Fruit fly (Drosophila melanogaster) whole organism, larva: Measurements from ENCODE around the gene S.

Experiments
- noc ChIP-seq: fragments of 200-800 bp; sonication (Bioruptor generic); optimal IDR thresholded peaks from 3 replicates; lab custom pipeline; 2019; ENCODE audit warnings: missing biosample characterization, mild to moderate bottlenecking, missing genetic modification characterization, moderate library complexity

Gene S

dm6 chr2L:1102349-1102748 lies 24.7 kb upstream of the S start, which contains the start of gene CG4629:
CG4629 (minus strand) TSS chr2L:1102504.
- TF ChIP-seq noc = no peak

dm6 chr2L:1095450-1095849 lies 17.8 kb upstream of the S start:
- TF ChIP-seq noc = no peak

DNA sequence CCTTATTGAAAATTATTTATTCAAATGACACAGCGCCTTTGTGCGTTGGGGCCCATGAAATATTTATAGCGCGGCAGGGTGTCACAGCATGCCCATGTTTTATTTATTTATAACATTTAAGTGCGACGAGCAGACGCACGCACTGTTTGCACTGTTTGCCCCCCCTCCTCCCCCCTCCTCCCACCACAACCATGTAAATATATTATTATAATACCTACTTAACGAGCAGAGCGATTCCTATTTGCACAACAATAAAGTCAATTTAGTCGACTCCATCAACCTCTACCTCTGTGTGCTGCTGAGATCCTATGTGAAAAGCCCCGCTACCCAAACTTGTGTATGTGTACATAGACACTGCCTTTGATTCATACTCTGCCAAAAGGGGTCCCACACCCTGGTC lies 17.1 kb upstream of the S start:
- TF ChIP-seq noc = peak; percentile 10

dm6 chr2L:1091675-1092074 lies 14.1 kb upstream of the S start:
- TF ChIP-seq noc = no peak

DNA sequence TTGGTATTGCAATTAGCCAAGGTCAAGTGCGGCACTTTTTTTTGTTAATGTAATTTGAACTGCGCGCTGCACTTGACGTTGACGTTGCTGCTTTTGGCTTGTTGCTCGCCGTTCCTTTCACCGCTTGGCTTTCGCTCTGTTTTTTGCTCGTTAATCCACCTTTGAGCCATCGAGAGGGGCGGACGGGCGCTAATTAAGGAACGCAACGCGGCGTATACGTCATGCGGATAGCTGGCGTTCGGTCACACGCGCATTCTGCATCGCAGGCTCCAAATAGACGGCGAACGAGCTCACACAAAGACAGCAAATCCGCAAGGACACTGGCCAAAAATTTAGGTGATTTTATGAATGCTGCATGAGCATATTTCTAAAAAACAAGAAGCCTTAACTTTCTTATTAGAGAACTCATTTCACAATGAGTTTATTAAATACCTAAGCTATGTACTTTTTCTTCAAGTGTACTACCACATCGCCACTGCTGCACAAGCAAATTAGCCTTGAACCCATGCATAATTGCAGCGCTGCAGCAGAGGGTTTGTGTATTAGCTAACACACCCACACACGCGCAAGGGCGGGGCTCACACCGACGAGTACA lies 8.8 kb upstream of the S start:
- no peak for TF ChIP-seq noc

dm6 chr2L:1082668-1083067 lies 5.1 kb upstream of the S start:
- no peak for TF ChIP-seq noc

- TF ChIP-seq noc = no peak
These were observed 3.3 kb upstream of the S start, which contains the start of gene Atg4a for dm6 chr2L:1080802-1081464. Atg4a (plus strand) TSS chr2L:1080911.

dm6 chr2L:1077053-1077452 lies 562 bp downstream of the S start:
- TF ChIP-seq noc = no peak

DNA sequence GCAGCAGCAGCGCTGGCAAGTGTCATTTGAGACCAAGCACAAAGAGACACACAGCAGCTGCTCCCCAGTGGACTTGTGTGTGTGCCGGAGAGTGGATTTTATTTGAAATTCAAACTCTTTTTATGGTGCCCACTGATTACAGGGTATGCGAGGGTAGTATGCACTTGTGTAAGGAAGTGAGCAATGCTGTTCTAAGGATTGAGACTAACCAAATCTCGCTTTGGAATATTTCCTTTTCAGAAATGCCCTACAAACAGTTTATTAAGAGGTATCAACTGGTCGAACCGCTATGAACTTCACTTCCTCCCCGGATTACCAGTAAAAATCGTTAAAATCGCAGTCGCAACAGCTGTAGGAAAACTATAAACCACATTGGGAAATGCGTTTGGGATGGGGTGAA lies 1.9 kb downstream of the S start:
- TF ChIP-seq noc = no peak

dm6 chr2L:1074180-1074864 lies 3.3 kb downstream of the S start:
- peak; percentile 54 for TF ChIP-seq noc

dm6 chr2L:1073530-1073929 lies 4.1 kb downstream of the S start:
- TF ChIP-seq noc = peak; percentile 35

DNA sequence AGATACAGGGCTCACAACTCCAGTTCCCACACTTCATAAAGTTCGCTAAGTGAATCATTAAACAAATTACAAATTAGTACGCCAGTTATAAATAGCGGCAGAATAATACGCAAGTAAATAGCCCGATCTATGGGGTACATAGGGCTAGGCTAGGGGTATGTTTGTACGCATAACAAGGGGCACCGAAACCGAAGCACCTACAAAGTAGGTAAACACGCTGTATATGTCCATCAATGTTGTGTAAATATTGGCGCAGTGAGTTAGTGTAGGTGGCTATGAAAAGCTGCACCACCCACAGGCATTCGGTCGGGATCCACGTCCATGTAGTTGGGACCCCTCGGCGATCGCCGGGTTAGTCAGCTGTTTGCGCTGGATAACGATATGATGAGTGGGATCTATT lies 5.4 kb downstream of the S start:
- TF ChIP-seq noc = peak; percentile 47

DNA sequence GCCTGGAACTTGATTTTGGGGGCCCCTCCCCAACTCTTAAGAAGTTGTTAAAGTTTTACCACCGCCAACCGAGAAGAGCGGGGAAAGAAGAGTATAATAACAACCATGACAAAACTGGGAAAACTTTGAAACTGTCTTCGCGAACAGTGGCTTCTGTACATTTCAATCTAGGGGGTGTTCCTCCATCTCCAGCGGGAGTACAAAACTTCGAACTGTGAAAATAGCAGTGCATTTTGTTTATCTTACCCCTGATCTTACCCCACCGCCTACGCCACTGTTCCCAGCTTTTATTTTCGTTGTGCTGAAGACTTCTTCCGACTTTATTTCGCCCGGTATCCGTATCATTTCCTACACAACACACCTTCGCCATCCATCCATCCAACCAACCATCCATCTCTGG lies 6.7 kb downstream of the S start:
- peak; percentile 24 for TF ChIP-seq noc

DNA sequence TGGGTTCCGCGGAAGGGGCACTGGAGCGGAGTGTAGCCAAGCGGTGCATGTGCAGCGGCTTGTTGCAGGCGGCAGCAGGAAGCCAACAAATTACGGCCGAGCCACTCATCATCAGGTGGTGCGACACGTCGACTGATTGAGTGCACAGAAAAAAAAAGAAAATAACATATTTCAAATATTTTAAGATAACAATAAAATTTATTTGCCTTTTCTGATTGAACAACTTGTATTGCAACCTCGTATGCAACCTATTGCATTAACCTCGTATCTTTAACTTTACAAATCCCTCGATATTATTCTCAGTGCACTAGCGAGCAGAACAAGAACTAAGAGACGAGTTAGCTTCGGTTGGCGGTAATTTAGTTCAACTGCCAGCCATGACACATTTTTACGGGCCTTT lies 7.3 kb downstream of the S start:
- TF ChIP-seq noc = no peak

DNA sequence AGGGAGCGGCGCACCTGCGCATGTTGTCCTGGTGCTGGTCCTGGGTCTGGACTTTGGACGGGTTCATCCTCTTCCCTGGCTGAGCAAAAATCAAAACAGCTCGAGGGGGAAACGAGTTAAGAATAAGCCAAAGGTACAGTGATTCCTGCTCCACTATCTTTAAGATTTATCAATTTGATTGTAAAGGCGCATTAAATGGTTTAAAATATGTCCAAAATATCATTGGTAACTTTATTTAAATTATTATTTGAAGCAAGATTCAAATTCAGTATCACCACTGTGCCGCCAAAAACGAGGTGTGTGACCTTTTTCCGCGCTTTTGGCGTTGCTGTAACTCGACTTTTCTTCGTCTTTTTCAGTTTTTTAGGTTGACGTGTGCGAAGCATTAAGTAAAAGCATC lies 8.1 kb downstream of the S start:
- no peak for TF ChIP-seq noc

DNA sequence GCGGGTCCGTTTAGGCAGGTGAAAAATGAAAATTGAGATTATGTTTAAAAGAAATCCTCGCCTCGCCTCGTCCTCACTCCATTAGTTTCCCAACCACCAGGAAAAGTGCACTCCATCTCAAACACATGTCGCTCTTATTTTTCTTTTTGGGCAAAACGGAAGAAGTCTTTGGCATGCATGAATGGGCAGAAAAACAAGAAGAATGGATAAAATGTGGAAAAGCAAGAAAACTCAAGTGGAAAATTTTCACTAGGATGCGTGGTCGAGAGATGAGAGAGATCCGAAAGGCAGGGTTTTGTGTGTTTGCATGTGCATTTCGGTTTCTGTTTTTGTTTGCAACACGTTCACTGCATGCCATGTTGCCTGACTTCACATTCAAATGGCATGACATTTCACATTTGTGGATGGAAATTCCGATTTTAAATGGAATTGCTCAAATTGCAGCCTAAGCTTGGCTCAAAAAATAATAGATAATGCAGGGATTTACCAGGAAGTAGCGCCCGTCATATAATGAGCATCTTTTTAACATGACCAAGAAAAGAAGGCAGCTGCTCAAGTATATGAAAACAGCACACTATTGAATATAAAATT lies 9.0 kb downstream of the S start:
- TF ChIP-seq noc = no peak

- TF ChIP-seq noc = no peak
These were observed 9.6 kb downstream of the S start for dm6 chr2L:1068004-1068403.

DNA sequence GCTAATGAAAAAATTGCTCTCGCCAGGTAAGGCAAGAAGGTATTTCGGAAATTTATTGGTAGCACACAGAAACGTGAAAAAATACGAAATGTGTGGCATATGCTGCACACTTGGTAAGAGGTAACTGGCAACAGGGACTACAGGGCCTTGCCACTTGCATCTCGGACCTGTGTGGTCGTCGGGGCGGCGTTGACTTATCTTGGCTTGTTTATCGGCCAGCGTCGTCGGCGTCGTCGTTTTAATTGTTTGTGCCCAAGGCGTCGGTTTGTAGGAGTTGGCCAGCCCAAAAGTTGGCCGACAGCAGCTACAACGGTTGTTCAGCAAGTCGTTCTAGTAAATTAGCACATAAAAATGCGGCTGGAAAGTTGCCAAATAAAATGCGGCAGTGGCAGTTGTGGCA lies 11.3 kb downstream of the S start:
- TF ChIP-seq noc = no peak
